Worm (Caenorhabditis elegans): Measurements from ENCODE around the gene R01H2.2.

The R01H2.2 gene

DNA sequence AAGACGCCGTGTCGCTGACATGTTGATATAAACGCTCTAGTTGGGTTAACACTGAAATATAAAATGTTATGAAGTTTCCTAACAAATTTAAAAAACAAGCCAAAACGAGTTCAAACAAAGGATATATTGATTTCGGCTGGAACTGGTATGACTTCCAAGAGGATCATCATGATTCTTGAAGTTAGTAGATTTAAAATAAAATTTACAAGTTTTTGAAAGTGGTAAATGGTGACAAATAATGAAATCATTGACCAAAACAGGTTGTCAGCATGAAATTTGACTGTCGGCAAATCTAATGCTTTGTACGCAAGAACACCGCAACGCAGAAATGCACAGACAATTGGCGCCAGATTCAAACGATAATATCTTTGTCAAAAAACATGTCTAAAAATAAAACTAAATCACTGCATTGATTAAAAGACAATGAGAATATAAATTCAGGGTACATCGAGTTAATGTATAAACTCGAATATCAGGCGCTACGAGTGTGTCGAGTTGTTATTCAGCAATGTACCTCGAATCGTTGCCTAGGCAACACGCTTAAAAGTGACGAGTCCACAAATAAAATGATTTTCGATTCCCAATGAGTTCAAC is 12.3 kb downstream of the R01H2.2 start, which contains the start of the genes ubc-18 and R01H2.8:
TSS of gene ubc-18 (minus strand) at position 51 of the 594 bp plus-strand sequence.
TSS of gene R01H2.8 (plus strand) at position 544 of the 594 bp plus-strand sequence.
- TF ChIP-seq hlh-30 (tag; optimal IDR thresholded peaks at IDR 0.05; ENCODE audit: insufficient read depth) (peak; percentile 16), daf-16 (GFP tag; optimal IDR thresholded peaks at IDR 0.05) (no peak), daf-16 (tag; optimal IDR thresholded peaks at IDR 0.05) (peak; percentile 48), dpl-1 (GFP tag; optimal IDR thresholded peaks at IDR 0.05) (peak; percentile 91), snpc-1.2 (GFP tag; IDR thresholded peaks at IDR 0.05) (no peak), F44E2.7 (GFP tag; IDR thresholded peaks at IDR 0.05) (no peak), aly-2 (tag; optimal IDR thresholded peaks at IDR 0.05) (no peak), zip-2 (tag; optimal IDR thresholded peaks at IDR 0.05) (no peak), lsy-2 (tag; optimal IDR thresholded peaks at IDR 0.05) (peak in 1 of 2 experiments; percentile 63), mes-2 (tag; optimal IDR thresholded peaks at IDR 0.05; ENCODE audit: poor library complexity, severe bottlenecking) (peak; percentile 62), mxl-3 (GFP tag; optimal IDR thresholded peaks at IDR 0.05) (no peak), nhr-237 (tag; optimal IDR thresholded peaks at IDR 0.05) (no peak), mep-1 (tag; optimal IDR thresholded peaks at IDR 0.05) (peak; percentile 5), lin-38 (GFP tag; IDR thresholded peaks at IDR 0.05) (peak; percentile 53), T20F7.1 (GFP tag; optimal IDR thresholded peaks at IDR 0.05) (peak; percentile 20)

DNA sequence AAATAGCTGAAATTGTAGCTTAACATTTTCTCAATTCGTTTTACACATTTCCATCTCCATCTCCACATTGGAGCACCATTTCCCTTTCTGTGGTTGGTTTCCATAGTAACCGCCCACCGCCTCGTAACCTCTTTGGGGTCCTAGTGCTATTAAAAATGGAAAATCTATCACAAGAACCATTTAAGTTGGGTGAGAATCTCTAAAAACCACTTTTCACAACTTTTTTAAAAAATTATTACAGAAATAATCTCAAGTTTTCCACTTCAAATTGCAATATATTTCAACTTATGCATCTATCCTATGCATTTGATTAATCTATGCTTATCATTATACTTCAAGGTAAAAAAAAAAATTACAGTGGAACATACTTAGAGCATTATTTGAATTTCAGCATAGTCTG is 13.6 kb downstream of the R01H2.2 start, which contains the start of gene tmem-17:
TSS of gene tmem-17 (plus strand) at position 301 of the 400 bp plus-strand sequence.
- no peak for TF ChIP-seq egl-27 (tag; optimal IDR thresholded peaks at IDR 0.05)

DNA sequence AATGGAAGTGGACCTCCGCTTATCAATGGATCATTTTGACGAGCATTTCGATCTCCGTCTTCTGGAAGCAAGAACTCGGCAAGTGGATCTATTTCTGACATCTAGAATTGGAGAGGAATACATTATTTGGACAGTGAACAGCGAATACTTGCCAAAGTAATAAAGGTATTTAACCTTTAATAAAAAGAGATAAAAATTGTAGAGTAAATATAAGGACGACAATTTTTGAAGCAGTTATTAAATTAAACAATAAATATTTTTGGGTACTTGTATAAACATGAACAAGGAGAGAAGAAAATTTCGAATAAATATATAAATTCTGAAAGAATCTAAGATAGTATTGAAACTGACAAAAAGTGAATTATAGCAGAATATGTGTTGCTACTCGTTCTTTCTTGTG is 16.1 kb downstream of the R01H2.2 start, which contains the start of gene lin-37:
TSS of gene lin-37 (minus strand) at position 101 of the 400 bp plus-strand sequence.
- TF ChIP-seq lin-38 (GFP tag; IDR thresholded peaks at IDR 0.05) (peak; percentile 44; the same call in 1 of the 2 replicates), php-3 (GFP tag; IDR thresholded peaks at IDR 0.05) (no peak), F37D6.2 (tag; optimal IDR thresholded peaks at IDR 0.05) (no peak)

DNA sequence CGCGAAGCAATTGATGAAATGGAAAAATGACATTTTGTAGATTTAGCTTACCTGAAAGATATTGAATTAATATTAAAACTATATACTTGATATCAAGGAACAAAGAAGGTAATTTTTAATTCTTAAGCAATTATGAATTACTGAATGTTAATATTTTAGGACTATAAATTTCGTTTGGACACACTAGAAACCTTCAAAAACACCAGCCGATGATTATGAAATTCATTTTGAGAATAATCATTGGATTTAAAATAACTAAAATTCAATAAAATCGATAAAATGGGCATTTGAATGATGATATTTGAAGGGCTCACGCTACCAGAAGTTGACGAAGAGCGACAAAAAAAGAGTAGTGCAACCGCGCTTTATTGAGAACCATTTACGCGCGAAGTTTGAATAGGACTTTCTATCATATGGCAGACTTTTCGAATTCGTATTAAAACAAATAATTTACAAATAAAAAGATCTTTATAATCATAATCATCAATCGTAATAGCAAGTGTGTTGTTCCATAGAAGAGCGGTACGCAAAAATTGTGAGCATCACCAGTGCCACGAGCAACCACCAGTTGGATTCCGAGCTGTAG is 17.6 kb downstream of the R01H2.2 start, which contains the start of gene ZK418.5:
TSS of gene ZK418.5 (minus strand) at position 51 of the 586 bp plus-strand sequence.
- TF ChIP-seq skn-1 (tag; optimal IDR thresholded peaks at IDR 0.05) (no peak), rbr-2 (tag; optimal IDR thresholded peaks at IDR 0.05) (peak; percentile 24), nhr-25 (tag; optimal IDR thresholded peaks at IDR 0.05; ENCODE audit: borderline replicate concordance, insufficient read depth) (no peak), cey-2 (tag; optimal IDR thresholded peaks at IDR 0.05; ENCODE audit: borderline replicate concordance, insufficient read depth) (no peak), vab-7 (GFP tag; IDR thresholded peaks at IDR 0.05) (no peak), zip-2 (tag; optimal IDR thresholded peaks at IDR 0.05) (no peak), lin-15B (tag; optimal IDR thresholded peaks at IDR 0.05) (no peak), nhr-6 (tag; optimal IDR thresholded peaks at IDR 0.05) (peak; percentile 50), madf-9 (GFP tag; conservative IDR thresholded peaks at IDR 0.05) (no peak), ceh-28 (tag; optimal IDR thresholded peaks at IDR 0.05) (no peak), daf-16 (GFP tag; optimal IDR thresholded peaks at IDR 0.05) (no peak), daf-16 (tag; optimal IDR thresholded peaks at IDR 0.05) (peak; percentile 12), lir-3 (tag; optimal IDR thresholded peaks at IDR 0.05) (no peak), unc-130 (GFP tag; optimal IDR thresholded peaks at IDR 0.05) (no peak), T20F7.1 (GFP tag; optimal IDR thresholded peaks at IDR 0.05) (peak; percentile 25), daf-19 (GFP tag; conservative IDR thresholded peaks at IDR 0.05) (no peak), unc-62 (GFP tag; optimal IDR thresholded peaks at IDR 0.05 in 1 of 2) (peak in 1 of 2 experiments; percentile 92), unc-62 (tag; optimal IDR thresholded peaks at IDR 0.05) (no peak), nhr-28 (tag; optimal IDR thresholded peaks at IDR 0.05) (peak; percentile 29), F37D6.2 (tag; optimal IDR thresholded peaks at IDR 0.05) (no peak), ZK337.2 (GFP tag; IDR thresholded peaks at IDR 0.05) (no peak), dmd-6 (GFP tag; IDR thresholded peaks at IDR 0.05) (0 out of 2 replicates have a peak, but pooled peaks have one; percentile 9), dve-1 (tag; optimal IDR thresholded peaks at IDR 0.05; ENCODE audit: insufficient read depth) (no peak), zfp-3 (GFP tag; conservative IDR thresholded peaks at IDR 0.05) (no peak), dpl-1 (GFP tag; optimal IDR thresholded peaks at IDR 0.05) (peak; percentile 95), dmd-9 (GFP tag; IDR thresholded peaks at IDR 0.05) (no peak), hlh-30 (tag; optimal IDR thresholded peaks at IDR 0.05; ENCODE audit: insufficient read depth) (peak; percentile 54), sdz-12 (GFP tag; optimal IDR thresholded peaks at IDR 0.05) (no peak), daf-8 (GFP tag; IDR thresholded peaks at IDR 0.05) (no peak), ama-1 (optimal IDR thresholded peaks at IDR 0.05) (no peak), mep-1 (tag; optimal IDR thresholded peaks at IDR 0.05) (peak; percentile 34), set-16 (GFP tag; IDR thresholded peaks at IDR 0.05) (no peak), lin-38 (GFP tag; IDR thresholded peaks at IDR 0.05) (peak; percentile 95)

Measured in whole organism, L4 larva.